Worm (Caenorhabditis elegans) whole organism, mixed stage, embryonic: ENCODE results near the gene srbc-38.

Source experiments
- M03D4.4 ChIP-seq: sonication (generic microtip); optimal IDR thresholded peaks from 2 replicates; lab custom pipeline; 2017; ENCODE audit warnings: mild to moderate bottlenecking, missing genetic modification characterization, missing compliant biosample characterization
- blmp-1 ChIP-seq: fragments of 150-350 bp; optimal IDR thresholded peaks from 2 replicates; lab custom pipeline; 2014; ENCODE audit warnings: missing biosample characterization, missing genetic modification characterization
- ceh-43 ChIP-seq: fragments of 200-800 bp; sonication (Bioruptor generic); optimal IDR thresholded peaks from 2 replicates; lab custom pipeline; 2018; ENCODE audit warnings: mild to moderate bottlenecking, missing genetic modification characterization, moderate library complexity, missing compliant biosample characterization
- ceh-83 ChIP-seq: fragments of 200-800 bp; sonication (Bioruptor generic); optimal IDR thresholded peaks from 2 replicates; lab custom pipeline; 2018; ENCODE audit warnings: mild to moderate bottlenecking, missing genetic modification characterization, missing compliant biosample characterization
- ces-1 ChIP-seq: fragments of 150-350 bp; optimal IDR thresholded peaks from 2 replicates; lab custom pipeline; 2014; ENCODE audit warnings: missing biosample characterization, missing genetic modification reagents, missing genetic modification characterization
- cnd-1 ChIP-seq: fragments of 200-800 bp; sonication (Bioruptor generic); optimal IDR thresholded peaks from 2 replicates; lab custom pipeline; 2018; ENCODE audit warnings: mild to moderate bottlenecking, missing genetic modification characterization, missing compliant biosample characterization
- drap-1 ChIP-seq: fragments of 200-800 bp; sonication (Bioruptor generic); optimal IDR thresholded peaks from 3 replicates; lab custom pipeline; 2018; ENCODE audit warnings: mild to moderate bottlenecking, missing genetic modification characterization, missing compliant biosample characterization
- elt-1 ChIP-seq: sonication (generic microtip); optimal IDR thresholded peaks from 2 replicates; lab custom pipeline; 2017; ENCODE audit warnings: missing genetic modification characterization, mild to moderate bottlenecking, missing compliant biosample characterization, antibody characterized with exemption, moderate library complexity, borderline replicate concordance; ENCODE audit not compliant: insufficient read depth
- elt-3 ChIP-seq: fragments of 150-350 bp; optimal IDR thresholded peaks from 2 replicates; lab custom pipeline; 2014; ENCODE audit warnings: missing biosample characterization, missing genetic modification characterization
- flh-1 ChIP-seq: fragments of 200-800 bp; sonication (Bioruptor generic); optimal IDR thresholded peaks from 2 replicates; lab custom pipeline; 2018; ENCODE audit warnings: mild to moderate bottlenecking, missing genetic modification characterization, moderate library complexity, missing compliant biosample characterization
- ham-2 ChIP-seq: fragments of 200-800 bp; sonication (Bioruptor generic); optimal IDR thresholded peaks from 2 replicates; lab custom pipeline; 2018; ENCODE audit warnings: mild to moderate bottlenecking, missing genetic modification characterization, missing compliant biosample characterization
- hlh-1 ChIP-seq: fragments of 150-350 bp; optimal IDR thresholded peaks from 2 replicates; lab custom pipeline; 2014; ENCODE audit warnings: missing biosample characterization, missing genetic modification reagents, missing genetic modification characterization
- lin-13 ChIP-seq: fragments of 150-350 bp; optimal IDR thresholded peaks from 2 replicates; lab custom pipeline; 2014; ENCODE audit warnings: missing biosample characterization, missing genetic modification characterization
- lin-32 ChIP-seq: fragments of 200-800 bp; sonication (Bioruptor generic); optimal IDR thresholded peaks from 2 replicates; lab custom pipeline; 2018; ENCODE audit warnings: mild to moderate bottlenecking, missing genetic modification characterization, missing compliant biosample characterization
- lsy-2 ChIP-seq: fragments of 150-350 bp; optimal IDR thresholded peaks from 2 replicates; lab custom pipeline; 2014; ENCODE audit warnings: missing biosample characterization, missing genetic modification characterization
- mab-5 ChIP-seq: fragments of 150-350 bp; optimal IDR thresholded peaks from 2 replicates; lab custom pipeline; 2014; ENCODE audit warnings: missing biosample characterization, missing genetic modification characterization
- mep-1 ChIP-seq: fragments of 150-350 bp; optimal IDR thresholded peaks from 2 replicates; lab custom pipeline; 2017; ENCODE audit warnings: missing biosample characterization, missing genetic modification reagents, missing genetic modification characterization, inconsistent platforms
- mls-2 ChIP-seq: sonication (generic microtip); optimal IDR thresholded peaks from 2 replicates; lab custom pipeline; 2016; ENCODE audit warnings: mild to moderate bottlenecking, missing genetic modification characterization, moderate library complexity, missing compliant biosample characterization
- nhr-12 ChIP-seq: fragments of 150-350 bp; optimal IDR thresholded peaks from 2 replicates; lab custom pipeline; 2014; ENCODE audit warnings: missing biosample characterization, missing genetic modification characterization
- nhr-2 ChIP-seq: fragments of 150-350 bp; optimal IDR thresholded peaks from 2 replicates; lab custom pipeline; 2014; ENCODE audit warnings: missing biosample characterization, missing genetic modification characterization
- nhr-237 ChIP-seq: fragments of 150-350 bp; optimal IDR thresholded peaks from 2 replicates; lab custom pipeline; 2014; ENCODE audit warnings: missing biosample characterization, missing genetic modification characterization
- nhr-28 ChIP-seq: fragments of 150-350 bp; optimal IDR thresholded peaks from 2 replicates; lab custom pipeline; 2014; ENCODE audit warnings: missing biosample characterization, missing genetic modification characterization
- nhr-76 ChIP-seq: sonication (generic microtip); optimal IDR thresholded peaks from 2 replicates; lab custom pipeline; 2017; ENCODE audit warnings: missing biosample characterization, missing genetic modification characterization
- pha-4 ChIP-seq: fragments of 150-350 bp; optimal IDR thresholded peaks from 2 replicates; lab custom pipeline; 2018; ENCODE audit warnings: missing biosample characterization, missing genetic modification reagents, missing genetic modification characterization
- sem-2 ChIP-seq: fragments of 200-800 bp; sonication (Bioruptor generic); optimal IDR thresholded peaks from 2 replicates; lab custom pipeline; 2018; ENCODE audit warnings: mild to moderate bottlenecking, missing genetic modification characterization, missing compliant biosample characterization
- snpc-4 ChIP-seq: fragments of 150-350 bp; optimal IDR thresholded peaks from 2 replicates; lab custom pipeline; 2014; ENCODE audit warnings: missing biosample characterization, missing genetic modification characterization
- sptf-1 ChIP-seq: sonication (generic microtip); optimal IDR thresholded peaks from 2 replicates; lab custom pipeline; 2017; ENCODE audit warnings: mild to moderate bottlenecking, missing genetic modification characterization, moderate library complexity, missing compliant biosample characterization
- tbx-8 ChIP-seq: fragments of 200-800 bp; sonication (Bioruptor generic); optimal IDR thresholded peaks from 2 replicates; lab custom pipeline; 2018; ENCODE audit warnings: mild to moderate bottlenecking, missing genetic modification characterization, moderate library complexity, missing compliant biosample characterization
- unc-120 ChIP-seq: sonication (generic microtip); optimal IDR thresholded peaks from 2 replicates; lab custom pipeline; 2017; ENCODE audit warnings: missing genetic modification characterization, missing compliant biosample characterization; ENCODE audit not compliant: poor library complexity, severe bottlenecking
- unc-39 ChIP-seq: fragments of 150-350 bp; optimal IDR thresholded peaks from 2 replicates; lab custom pipeline; 2014; ENCODE audit warnings: missing biosample characterization, missing genetic modification characterization
- unc-62 ChIP-seq: fragments of 150-350 bp; optimal IDR thresholded peaks from 2 replicates; lab custom pipeline; 2014; ENCODE audit warnings: missing biosample characterization, missing genetic modification reagents, missing genetic modification characterization
- zip-8 ChIP-seq: fragments of 150-350 bp; optimal IDR thresholded peaks from 2 replicates; lab custom pipeline; 2014; ENCODE audit warnings: missing biosample characterization, missing genetic modification characterization
- ztf-11 ChIP-seq: fragments of 150-350 bp; optimal IDR thresholded peaks from 2 replicates; lab custom pipeline; 2014; ENCODE audit warnings: missing biosample characterization, missing genetic modification characterization

The srbc-38 gene

DNA sequence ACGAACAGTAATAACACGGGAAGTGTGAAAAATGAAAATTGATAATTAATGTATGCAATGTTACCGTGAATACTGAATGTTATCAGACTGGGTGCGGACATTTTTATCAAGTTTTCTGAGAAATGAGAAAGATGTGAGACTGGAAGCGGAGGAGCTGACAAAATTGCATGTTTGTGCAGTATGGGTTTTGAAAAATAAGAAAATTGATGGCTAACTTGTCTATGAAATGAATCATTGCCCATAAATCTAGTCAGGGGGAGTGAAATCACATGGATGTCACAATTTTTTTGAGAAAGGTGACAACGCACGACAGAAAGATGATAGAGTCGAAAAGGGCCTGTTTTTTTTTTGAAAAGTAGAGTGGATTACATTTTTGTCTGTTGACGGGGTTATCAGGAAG lies 35.7 kb upstream of the srbc-38 start, which contains the start of gene sru-24:
Gene sru-24, minus strand, starts transcription at position 101 of the 400 bp plus-strand sequence.
- TF ChIP-seq nhr-237 (no peak), nhr-2 (no peak)
- TF ChIP-seq, all 35 proteins: peak for 0

- no peak for TF ChIP-seq flh-1 (GFP tag; lab: Kevin White, UChicago)
- no peak for TF ChIP-seq lsy-2 (tag; lab: Kevin White, UChicago)
- no peak for TF ChIP-seq nhr-237
- TF ChIP-seq, all 35 proteins: peak for 0
Measured at ce11 chrV:674213-674612, 32.8 kb upstream of the srbc-38 start, which contains the start of gene sru-25. sru-25 (minus strand) TSS chrV:674313.

DNA sequence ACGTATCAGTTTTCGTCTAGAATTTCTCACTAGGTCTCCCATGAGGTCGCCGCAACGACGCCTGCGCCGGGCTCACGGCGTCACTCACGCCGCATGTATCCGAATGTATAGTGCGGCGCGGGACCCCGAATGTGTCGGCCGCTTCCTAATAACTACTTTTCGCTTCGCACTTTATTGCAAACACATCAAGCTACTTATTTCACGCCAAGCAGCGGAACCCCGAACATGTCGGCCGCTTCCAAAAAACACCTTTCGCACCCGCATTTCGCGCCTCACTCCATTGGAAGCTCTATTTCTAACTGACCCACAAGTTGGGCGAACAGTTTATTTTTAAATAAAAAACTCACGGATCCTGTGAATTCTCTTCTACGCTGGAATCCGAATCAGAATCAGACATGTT lies 30.9 kb upstream of the srbc-38 start:
- no peak for TF ChIP-seq lin-32 (GFP tag; lab: Kevin White, UChicago)
- no peak for TF ChIP-seq nhr-237
- no peak for TF ChIP-seq cnd-1
- TF ChIP-seq mls-2, result no peak
- TF ChIP-seq ceh-43, result no peak
- TF ChIP-seq drap-1 (GFP tag; lab: Kevin White, UChicago), result no peak
- TF ChIP-seq elt-1, result no peak
- no peak for TF ChIP-seq tbx-8
- no peak for TF ChIP-seq elt-3
- TF ChIP-seq unc-120 (tag; lab: Kevin White, UChicago), result no peak
- no peak for TF ChIP-seq nhr-28 (tag; lab: Kevin White, UChicago)
- no peak for TF ChIP-seq ceh-83
- no peak for TF ChIP-seq nhr-12 (tag; lab: Kevin White, UChicago)
- no peak for TF ChIP-seq ces-1
- TF ChIP-seq ztf-11 (tag; lab: Kevin White, UChicago), result no peak
- TF ChIP-seq sem-2, result no peak
- no peak for TF ChIP-seq blmp-1 (tag; lab: Kevin White, UChicago)
- TF ChIP-seq, all 35 proteins: peak for 0

- TF ChIP-seq ceh-43 (no peak), ceh-83 (no peak), pha-4 (tag; lab: Kevin White, UChicago) (no peak), mab-5 (tag; lab: Kevin White, UChicago) (no peak), nhr-12 (tag; lab: Kevin White, UChicago) (no peak), lsy-2 (tag; lab: Kevin White, UChicago) (no peak), elt-1 (no peak), cnd-1 (no peak), unc-39 (no peak), sem-2 (no peak), unc-120 (tag; lab: Kevin White, UChicago) (no peak), nhr-76 (tag; lab: Kevin White, UChicago) (no peak), sptf-1 (no peak), mep-1 (tag; lab: Kevin White, UChicago) (no peak), blmp-1 (tag; lab: Kevin White, UChicago) (no peak), elt-3 (no peak), ham-2 (GFP tag; lab: Kevin White, UChicago) (no peak), hlh-1 (tag; lab: Kevin White, UChicago) (no peak), ztf-11 (tag; lab: Kevin White, UChicago) (no peak)
- TF ChIP-seq, all 35 proteins: peak for 0
Measured at ce11 chrV:676550-677084, 30.4 kb upstream of the srbc-38 start, which contains the start of the genes fbxa-72 and srx-21. fbxa-72 (minus strand) TSS chrV:676753. srx-21 (plus strand) TSS chrV:677034.

- TF ChIP-seq ham-2 (GFP tag; lab: Kevin White, UChicago) (no peak), tbx-8 (no peak), zip-8 (no peak), hlh-1 (tag; lab: Kevin White, UChicago) (no peak), unc-62 (no peak), lin-32 (GFP tag; lab: Kevin White, UChicago) (no peak)
Measured at ce11 chrV:679663-680062, 27.4 kb upstream of the srbc-38 start, which contains the start of gene srx-22. srx-22 (plus strand) TSS chrV:679963.

DNA sequence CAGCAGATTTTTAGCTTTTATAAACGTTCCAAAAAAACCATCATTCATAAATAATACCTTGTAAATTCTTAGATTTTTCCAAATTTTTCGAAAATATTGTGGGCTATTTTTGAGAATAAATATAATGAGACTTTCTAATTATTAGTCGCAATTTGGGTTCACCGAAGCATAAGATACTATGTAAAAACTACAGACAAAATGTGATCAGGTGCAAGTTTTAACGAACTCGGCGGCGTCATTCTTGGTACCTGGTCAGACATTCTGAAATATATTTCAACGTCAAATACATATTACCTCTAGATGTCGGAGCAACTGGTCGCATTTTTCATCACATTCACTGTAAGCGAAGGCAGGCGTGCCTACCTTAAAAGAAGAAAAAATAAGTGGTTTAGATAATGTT lies 25.0 kb upstream of the srbc-38 start, which contains the start of gene srx-23:
Gene srx-23, plus strand, starts transcription at position 301 of the 400 bp plus-strand sequence.
- no peak for TF ChIP-seq nhr-237
- no peak for TF ChIP-seq hlh-1 (tag; lab: Kevin White, UChicago)
- TF ChIP-seq nhr-76 (tag; lab: Kevin White, UChicago), result no peak
- no peak for TF ChIP-seq elt-3
- TF ChIP-seq lin-13, result no peak
- TF ChIP-seq flh-1 (GFP tag; lab: Kevin White, UChicago), result no peak
- TF ChIP-seq mep-1 (tag; lab: Kevin White, UChicago), result no peak
- no peak for TF ChIP-seq lin-32 (GFP tag; lab: Kevin White, UChicago)
- TF ChIP-seq cnd-1, result no peak
- no peak for TF ChIP-seq mls-2
- no peak for TF ChIP-seq sem-2
- TF ChIP-seq M03D4.4 (tag; lab: Kevin White, UChicago), result no peak
- TF ChIP-seq drap-1 (GFP tag; lab: Kevin White, UChicago), result no peak
- TF ChIP-seq tbx-8, result no peak
- TF ChIP-seq snpc-4 (tag; lab: Kevin White, UChicago), result no peak
- TF ChIP-seq, all 35 proteins: peak for 0
